Fruit fly (Drosophila melanogaster) whole organism, embryonic: ENCODE data around the gene CG14085.

Source experiments
- Aef1 ChIP-seq: fragments of 200-800 bp; sonication (Bioruptor generic); IDR thresholded peaks from 3 replicates; pipeline ENCODE4 v1.3.6; 2022; ENCODE audit warnings: missing biosample characterization, missing genetic modification characterization
- Atf-2 ChIP-seq: fragments of 200-800 bp; sonication (Bioruptor generic); optimal IDR thresholded peaks from 2 replicates; lab custom pipeline; 2016; ENCODE audit warnings: missing biosample characterization, missing genetic modification characterization
- BEAF-32 ChIP-seq: fragments of 200-800 bp; sonication (Bioruptor generic); optimal IDR thresholded peaks from 3 replicates; lab custom pipeline; 2017; ENCODE audit warnings: missing biosample characterization, missing genetic modification characterization, mild to moderate bottlenecking, moderate library complexity, missing genetic modification reagents
- CG10321 ChIP-seq: fragments of 200-800 bp; sonication (Bioruptor generic); IDR thresholded peaks from 2 replicates; pipeline ENCODE4 v1.3.6; 2022; ENCODE audit warnings: missing biosample characterization, missing genetic modification characterization
- CG10431 ChIP-seq: fragments of 200-800 bp; sonication (Bioruptor generic); optimal IDR thresholded peaks from 3 replicates; lab custom pipeline; 2018; ENCODE audit warnings: missing biosample characterization, mild to moderate bottlenecking, missing genetic modification characterization
- CG11085 ChIP-seq: fragments of 200-800 bp; sonication (Bioruptor generic); IDR thresholded peaks from 2 replicates; pipeline ENCODE4 v1.3.6; 2022; ENCODE audit warnings: missing biosample characterization, missing genetic modification characterization
- CG1602 ChIP-seq: fragments of 200-800 bp; sonication (Bioruptor generic); optimal IDR thresholded peaks from 3 replicates; lab custom pipeline; 2016; ENCODE audit warnings: missing biosample characterization, missing genetic modification characterization
- CG1647 ChIP-seq: fragments of 200-800 bp; sonication (Bioruptor generic); optimal IDR thresholded peaks from 3 replicates; lab custom pipeline; 2016; ENCODE audit warnings: missing biosample characterization, missing genetic modification characterization
- CG17186 ChIP-seq: fragments of 200-800 bp; sonication (Bioruptor generic); optimal IDR thresholded peaks from 3 replicates; lab custom pipeline; 2017; ENCODE audit warnings: missing biosample characterization, missing genetic modification reagents, missing genetic modification characterization
- CG18764 ChIP-seq: fragments of 200-800 bp; sonication (Bioruptor generic); optimal IDR thresholded peaks from 3 replicates; lab custom pipeline; 2016; ENCODE audit warnings: missing biosample characterization, missing genetic modification characterization
- CG2129 ChIP-seq: fragments of 200-800 bp; sonication (Bioruptor generic); IDR thresholded peaks from 2 replicates; pipeline ENCODE4 v1.3.6; 2022; ENCODE audit warnings: missing biosample characterization, missing genetic modification characterization; ENCODE audit not compliant: partially characterized antibody
- CG31224 ChIP-seq: fragments of 200-800 bp; sonication (Bioruptor generic); IDR thresholded peaks from 2 replicates; pipeline ENCODE4 v1.3.6; 2022; ENCODE audit warnings: missing biosample characterization, missing genetic modification characterization
- CG4328 ChIP-seq: fragments of 200-800 bp; sonication (Bioruptor generic); optimal IDR thresholded peaks from 3 replicates; lab custom pipeline; 2017; ENCODE audit warnings: missing biosample characterization, missing genetic modification reagents, missing genetic modification characterization
- CG4730 ChIP-seq: fragments of 200-800 bp; sonication (Bioruptor generic); IDR thresholded peaks from 2 replicates; pipeline ENCODE4 v1.3.6; 2022; ENCODE audit warnings: missing biosample characterization, missing genetic modification characterization
- CG6175 ChIP-seq: fragments of 200-800 bp; sonication (Bioruptor generic); IDR thresholded peaks from 3 replicates; pipeline ENCODE4 v1.3.6; 2022; ENCODE audit warnings: missing biosample characterization, missing genetic modification characterization
- CG6272 ChIP-seq: fragments of 200-800 bp; sonication (Bioruptor generic); IDR thresholded peaks from 2 replicates; pipeline ENCODE4 v1.3.6; 2022; ENCODE audit warnings: missing biosample characterization, missing genetic modification characterization
- CG7372 ChIP-seq: fragments of 200-800 bp; sonication (Bioruptor generic); IDR thresholded peaks from 2 replicates; pipeline ENCODE4 v1.3.6; 2022; ENCODE audit warnings: missing biosample characterization, missing genetic modification characterization
- CG8388 ChIP-seq: fragments of 200-800 bp; sonication (Bioruptor generic); optimal IDR thresholded peaks from 2 replicates; lab custom pipeline; 2019; ENCODE audit warnings: missing biosample characterization, mild to moderate bottlenecking, missing genetic modification characterization, moderate library complexity
- CG8478 ChIP-seq: fragments of >200 bp; optimal IDR thresholded peaks from 2 replicates; lab custom pipeline; 2018
- CG9609 ChIP-seq: fragments of 200-800 bp; sonication (Bioruptor generic); optimal IDR thresholded peaks from 3 replicates; lab custom pipeline; 2016; ENCODE audit warnings: missing biosample characterization, missing genetic modification characterization
- CG9932 ChIP-seq: fragments of 200-800 bp; sonication (Bioruptor generic); IDR thresholded peaks from 2 replicates; pipeline ENCODE4 v1.3.6; 2022; ENCODE audit warnings: missing biosample characterization, missing genetic modification characterization
- CkIIα-i1 ChIP-seq: fragments of 200-800 bp; sonication (Bioruptor generic); IDR thresholded peaks from 2 replicates; pipeline ENCODE4 v1.3.6; 2022; ENCODE audit warnings: missing biosample characterization, missing genetic modification characterization
- CrebB ChIP-seq: fragments of 200-800 bp; sonication (Bioruptor generic); optimal IDR thresholded peaks from 3 replicates; lab custom pipeline; 2018; ENCODE audit warnings: missing biosample characterization, mild to moderate bottlenecking, missing genetic modification characterization
- Deaf1 ChIP-seq: fragments of 200-800 bp; optimal IDR thresholded peaks from 3 replicates; lab custom pipeline; 2019; ENCODE audit warnings: missing biosample characterization, mild to moderate bottlenecking, missing genetic modification characterization, moderate library complexity
- Dfd ChIP-seq, 2 experiments: fragments of >200 bp; optimal IDR thresholded peaks; 2 replicates each; lab custom pipeline; 2017; ENCODE audit warnings: missing biosample characterization in 2 of 2, missing genetic modification characterization in 2 of 2
- Dip2 ChIP-seq: fragments of 200-800 bp; sonication (Bioruptor generic); IDR thresholded peaks from 2 replicates; pipeline ENCODE4 v1.3.6; 2022; ENCODE audit warnings: missing biosample characterization, missing genetic modification characterization
- Doc3 ChIP-seq: fragments of 200-800 bp; sonication (Bioruptor generic); IDR thresholded peaks from 3 replicates; pipeline ENCODE4 v1.3.6; 2022; ENCODE audit warnings: missing biosample characterization, missing genetic modification characterization; ENCODE audit not compliant: partially characterized antibody
- Eip74EF ChIP-seq, 2 experiments: fragments of 200-800 bp in 1 of 2; fragments of >200 bp in 1 of 2; sonication (Bioruptor generic) in 1 of 2; optimal IDR thresholded peaks; 2 replicates each; lab custom pipeline; 2017 to 2019; ENCODE audit warnings: missing biosample characterization in 2 of 2, missing genetic modification characterization in 2 of 2, mild to moderate bottlenecking in 1 of 2, moderate library complexity in 1 of 2
- H15 ChIP-seq: fragments of 200-800 bp; sonication (Bioruptor generic); IDR thresholded peaks from 3 replicates; pipeline ENCODE4 v1.3.6; 2022; ENCODE audit warnings: missing biosample characterization, missing genetic modification characterization
- Hmx ChIP-seq: fragments of 200-800 bp; sonication (Bioruptor generic); optimal IDR thresholded peaks from 2 replicates; lab custom pipeline; 2016; ENCODE audit warnings: missing biosample characterization, missing genetic modification characterization
- Hr39 ChIP-seq: fragments of >200 bp; optimal IDR thresholded peaks from 2 replicates; lab custom pipeline; 2017
- MBD-R2 ChIP-seq: fragments of 200-800 bp; sonication (Bioruptor generic); IDR thresholded peaks from 2 replicates; pipeline ENCODE4 v1.3.6; 2022; ENCODE audit warnings: missing biosample characterization, missing genetic modification characterization
- NFAT ChIP-seq: fragments of 200-800 bp; sonication (Bioruptor generic); IDR thresholded peaks from 2 replicates; pipeline ENCODE4 v1.3.6; 2022; ENCODE audit warnings: missing biosample characterization, missing genetic modification characterization
- NK7.1 ChIP-seq: fragments of 200-800 bp; sonication (Bioruptor generic); optimal IDR thresholded peaks from 3 replicates; lab custom pipeline; 2016; ENCODE audit warnings: missing biosample characterization, missing genetic modification characterization
- Rx ChIP-seq: fragments of 200-800 bp; sonication (Bioruptor generic); IDR thresholded peaks from 2 replicates; pipeline ENCODE4 v1.3.6; 2022; ENCODE audit warnings: missing biosample characterization, missing genetic modification characterization
- Sin3A ChIP-seq: fragments of >200 bp; optimal IDR thresholded peaks from 2 replicates; lab custom pipeline; 2018
- Spps ChIP-seq: fragments of 200-800 bp; sonication (Bioruptor generic); optimal IDR thresholded peaks from 2 replicates; lab custom pipeline; 2018; ENCODE audit warnings: missing biosample characterization, mild to moderate bottlenecking, missing genetic modification characterization
- Usf ChIP-seq: fragments of 200-800 bp; sonication (Bioruptor generic); optimal IDR thresholded peaks from 2 replicates; lab custom pipeline; 2017; ENCODE audit warnings: missing genotype, missing biosample characterization, missing genetic modification characterization
- ash1 ChIP-seq: fragments of 200-800 bp; sonication (Bioruptor generic); optimal IDR thresholded peaks from 2 replicates; lab custom pipeline; 2018; ENCODE audit warnings: missing biosample characterization, mild to moderate bottlenecking, missing genetic modification characterization
- ato ChIP-seq: fragments of 200-800 bp; sonication (Bioruptor generic); IDR thresholded peaks from 2 replicates; pipeline ENCODE4 v1.3.6; 2022; ENCODE audit warnings: missing biosample characterization, missing genetic modification characterization; ENCODE audit not compliant: partially characterized antibody
- ftz-f1 ChIP-seq: fragments of 200-800 bp; sonication (Bioruptor generic); optimal IDR thresholded peaks from 2 replicates; lab custom pipeline; 2016; ENCODE audit warnings: missing biosample characterization, missing genetic modification characterization
- gfzf ChIP-seq: fragments of 200-800 bp; sonication (Bioruptor generic); optimal IDR thresholded peaks from 2 replicates; lab custom pipeline; 2016; ENCODE audit warnings: missing biosample characterization, mild to moderate bottlenecking, missing genetic modification characterization, moderate library complexity
- grau ChIP-seq: fragments of 200-800 bp; optimal IDR thresholded peaks from 3 replicates; lab custom pipeline; 2019; ENCODE audit warnings: missing biosample characterization, mild to moderate bottlenecking, missing genetic modification characterization, moderate library complexity
- lbe ChIP-seq: fragments of 200-800 bp; sonication (Bioruptor generic); optimal IDR thresholded peaks from 2 replicates; lab custom pipeline; 2016; ENCODE audit warnings: missing biosample characterization, mild to moderate bottlenecking, missing genetic modification characterization
- nerfin-2 ChIP-seq: fragments of 200-800 bp; sonication (Bioruptor generic); IDR thresholded peaks from 2 replicates; pipeline ENCODE4 v1.3.6; 2022; ENCODE audit warnings: missing biosample characterization, missing genetic modification characterization; ENCODE audit not compliant: partially characterized antibody
- org-1 ChIP-seq: fragments of 200-800 bp; sonication (Bioruptor generic); optimal IDR thresholded peaks from 2 replicates; lab custom pipeline; 2017; ENCODE audit warnings: missing biosample characterization, missing genetic modification characterization
- pum ChIP-seq: fragments of 200-800 bp; sonication (Bioruptor generic); optimal IDR thresholded peaks from 2 replicates; lab custom pipeline; 2016; ENCODE audit warnings: missing biosample characterization, missing genetic modification characterization
- sens ChIP-seq: fragments of 200-800 bp; sonication (Bioruptor generic); peaks from one replicate; lab custom pipeline; 2016; ENCODE audit warnings: missing biosample characterization, missing genetic modification characterization
- unc-4 ChIP-seq: fragments of 200-800 bp; sonication (Bioruptor generic); IDR thresholded peaks from 2 replicates; pipeline ENCODE4 v1.3.6; 2022; ENCODE audit warnings: missing biosample characterization, missing genetic modification characterization; ENCODE audit not compliant: partially characterized antibody
- vvl ChIP-seq: fragments of 200-800 bp; sonication (Bioruptor generic); IDR thresholded peaks from 2 replicates; pipeline ENCODE4 v1.3.6; 2022; ENCODE audit warnings: missing biosample characterization, missing genetic modification characterization
- wor ChIP-seq: fragments of 200-800 bp; sonication (Bioruptor generic); IDR thresholded peaks from 2 replicates; pipeline ENCODE4 v1.3.6; 2022; ENCODE audit warnings: missing biosample characterization, missing genetic modification characterization

The CG14085 gene

DNA sequence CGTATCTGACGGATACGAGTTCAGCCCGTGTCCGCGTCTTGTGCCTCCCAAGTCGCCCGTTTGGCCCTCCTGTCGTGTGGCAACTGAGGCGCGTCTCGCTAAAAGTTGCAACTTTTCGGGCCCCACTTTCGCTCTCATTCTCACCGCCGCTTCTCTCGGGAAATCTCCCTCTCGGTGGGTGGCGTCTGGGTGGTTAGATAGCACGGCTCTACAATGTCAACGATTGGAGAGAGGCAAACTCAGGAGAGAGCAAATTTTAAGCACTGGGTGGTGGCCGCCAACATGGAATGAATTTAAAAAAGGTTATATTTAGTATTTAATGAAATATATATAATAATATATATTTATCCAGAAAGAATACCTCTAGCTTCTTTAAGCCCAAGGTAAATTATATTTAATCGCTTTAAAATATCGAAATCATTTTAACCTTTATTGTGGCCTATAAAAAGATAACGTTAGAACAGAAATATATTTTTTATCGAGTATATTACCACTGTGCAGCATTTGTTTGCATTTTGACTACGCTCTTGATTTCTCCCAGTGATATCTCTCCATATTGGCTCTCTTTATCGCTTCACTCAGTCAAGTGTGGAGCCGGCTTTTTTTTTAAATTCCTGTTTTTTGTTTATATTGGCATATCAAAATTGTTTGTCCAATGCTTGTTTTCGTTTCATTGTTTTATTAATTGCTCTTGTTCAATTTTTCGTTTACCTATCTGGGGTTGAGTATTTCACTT, 23.5 kb downstream of the CG14085 start, which contains the start of gene Gbs-76A (continued):
- no peak for TF ChIP-seq BEAF-32 (GFP tag; lab: Kevin White, UChicago)
- no peak for TF ChIP-seq Dfd (GFP tag; optimal IDR thresholded peaks at IDR 0.05; lab: Kevin White, UChicago)
- no peak for TF ChIP-seq CG18764 (GFP tag; lab: Kevin White, UChicago)
- TF ChIP-seq MBD-R2 (GFP tag; lab: Robert Waterston, UW), result peak; percentile 39
- TF ChIP-seq CG10431, result peak; percentile 78
- TF ChIP-seq CG8478 (lab: Kevin White, UChicago), result no peak
- TF ChIP-seq sens (GFP tag; lab: Kevin White, UChicago), result peak; percentile 89
- peak; percentile 64 for TF ChIP-seq Aef1 (GFP tag; lab: Robert Waterston, UW)
- TF ChIP-seq org-1 (GFP tag; lab: Kevin White, UChicago), result peak; percentile 60
- TF ChIP-seq ftz-f1 (GFP tag; lab: Kevin White, UChicago), result no peak
- no peak for TF ChIP-seq CG1647 (GFP tag; lab: Kevin White, UChicago)
- 0 out of 3 replicates have a peak, but pooled peaks have one; percentile 32 for TF ChIP-seq Doc3 (GFP tag; lab: Robert Waterston, UW)
- TF ChIP-seq CG9932, result peak; percentile 81
- peak; percentile 61; the same call in 2 of the 3 replicates for TF ChIP-seq CG6175 (GFP tag; lab: Robert Waterston, UW)
- peak; percentile 75 for TF ChIP-seq vvl
- TF ChIP-seq CG7372 (GFP tag; lab: Robert Waterston, UW), result no peak; the same call in 1 of the 2 replicates
- no peak for TF ChIP-seq pum (GFP tag; lab: Kevin White, UChicago)
- TF ChIP-seq CG17186 (GFP tag; lab: Kevin White, UChicago), result no peak
- TF ChIP-seq nerfin-2, result peak; percentile 20; the same call in 1 of the 2 replicates
- no peak for TF ChIP-seq NK7.1
- TF ChIP-seq CG10321 (GFP tag; lab: Robert Waterston, UW), result no peak
- TF ChIP-seq Rx (GFP tag; lab: Robert Waterston, UW), result peak; percentile 40; the same call in 1 of the 2 replicates
- TF ChIP-seq Atf-2 (GFP tag; lab: Kevin White, UChicago), result no peak
- TF ChIP-seq CG4730, result peak; percentile 42; the same call in 1 of the 2 replicates
- TF ChIP-seq lbe, result peak; percentile 73
- peak; percentile 60 for TF ChIP-seq CG1602 (GFP tag; lab: Kevin White, UChicago)
- peak; percentile 84 for TF ChIP-seq CG8388 (GFP tag; lab: Kevin White, UChicago)
- no peak for TF ChIP-seq gfzf
- TF ChIP-seq Dip2 (GFP tag; lab: Robert Waterston, UW), result no peak
- TF ChIP-seq Usf (GFP tag; lab: Kevin White, UChicago), result peak; percentile 33
- no peak for TF ChIP-seq Sin3A (lab: Kevin White, UChicago)
- TF ChIP-seq Deaf1 (tag; lab: Kevin White, UChicago), result peak; percentile 58
- TF ChIP-seq CG11085, result no peak
- TF ChIP-seq ash1 (GFP tag; lab: Kevin White, UChicago), result no peak
- peak; percentile 53 for TF ChIP-seq CG31224 (GFP tag; lab: Robert Waterston, UW)
- TF ChIP-seq Eip74EF (GFP tag; optimal IDR thresholded peaks at IDR 0.05; lab: Kevin White, UChicago), result peak in 1 of 2 experiments; percentile 79
- no peak for TF ChIP-seq Hr39
- TF ChIP-seq NFAT, result 0 out of 2 replicates have a peak, but pooled peaks have one; percentile 6
- peak; percentile 52 for TF ChIP-seq CrebB
- TF ChIP-seq wor (GFP tag; lab: Robert Waterston, UW), result peak; percentile 59
- TF ChIP-seq CG2129 (GFP tag; lab: Robert Waterston, UW), result no peak
- TF ChIP-seq CG4328 (GFP tag; lab: Kevin White, UChicago), result peak; percentile 85
- TF ChIP-seq CkIIα-i1 (GFP tag; lab: Robert Waterston, UW), result no peak
- no peak for TF ChIP-seq unc-4
- TF ChIP-seq Spps, result no peak
- TF ChIP-seq H15 (GFP tag; lab: Robert Waterston, UW), result peak; percentile 54; the same call in 2 of the 3 replicates
- peak; percentile 90 for TF ChIP-seq grau
- peak; percentile 43; the same call in 1 of the 2 replicates for TF ChIP-seq CG6272 (GFP tag; lab: Robert Waterston, UW)
- TF ChIP-seq CG9609 (GFP tag; lab: Kevin White, UChicago), result no peak
- TF ChIP-seq ato, result no peak
- no peak for TF ChIP-seq Hmx (GFP tag; lab: Kevin White, UChicago)
